Worm (Caenorhabditis elegans) whole organism, L1 larva: ENCODE measurements around the gene W04E12.5.

ENCODE experiments used
- ces-1 ChIP-seq: fragments of 150-350 bp; optimal IDR thresholded peaks from 2 replicates; lab custom pipeline; 2014; ENCODE audit warnings: missing biosample characterization, missing genetic modification reagents, missing genetic modification characterization
- nhr-47 ChIP-seq: sonication (generic microtip); optimal IDR thresholded peaks from 2 replicates; lab custom pipeline; 2016; ENCODE audit warnings: mild to moderate bottlenecking, missing genetic modification characterization, moderate library complexity, missing compliant biosample characterization
- unc-30 ChIP-seq: sonication (generic microtip); optimal IDR thresholded peaks from 2 replicates; lab custom pipeline; 2017; ENCODE audit warnings: missing biosample characterization, missing genetic modification characterization

DNA sequence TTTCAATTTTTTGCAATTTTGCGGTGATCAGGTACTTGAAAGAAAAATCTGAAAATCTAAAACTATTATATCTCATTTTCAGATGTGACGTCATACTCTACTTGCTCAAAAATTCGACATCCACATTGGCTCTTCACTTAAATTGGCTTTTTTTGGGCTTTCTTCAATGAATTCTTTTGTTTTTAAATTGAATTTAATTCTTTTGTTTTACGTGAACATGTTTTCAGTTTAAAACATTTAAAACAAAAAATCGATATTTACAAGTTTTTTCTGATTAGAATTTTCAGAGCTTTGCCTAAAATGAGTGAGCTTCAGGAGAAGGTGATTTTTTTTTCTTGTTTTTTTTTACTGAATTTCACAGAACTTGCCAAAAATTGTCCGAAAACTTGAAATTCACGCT is 4.3 kb upstream of the W04E12.5 start, which contains the start of gene W04E12.3:
- TF ChIP-seq ces-1: no peak
- no peak for TF ChIP-seq unc-30 (tag; lab: Kevin White, UChicago)
- no peak for TF ChIP-seq nhr-47
